Worm (Caenorhabditis elegans): ENCODE data around the gene srj-13.

DNA sequence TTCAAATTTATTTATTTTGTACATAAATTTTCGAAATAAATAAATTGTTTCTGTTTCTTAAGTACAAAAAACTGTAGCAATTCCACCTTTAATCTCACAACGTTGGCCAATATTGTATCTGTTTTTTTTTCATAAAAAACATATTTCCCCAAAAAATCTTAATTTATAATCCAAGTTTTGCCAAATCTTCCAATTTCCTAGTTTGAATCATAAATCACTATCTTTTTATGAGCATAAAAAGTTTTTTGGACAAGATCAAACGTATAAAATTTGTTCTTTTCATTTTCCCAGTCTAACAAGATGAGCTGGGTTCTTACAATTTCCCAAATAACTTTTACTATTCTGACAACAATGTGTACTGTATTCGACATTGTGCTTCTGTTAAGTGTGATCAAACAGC is 17.7 kb downstream of the srj-13 start, which contains the start of gene srxa-4:
- TF ChIP-seq elt-3 (tag; optimal IDR thresholded peaks at IDR 0.05) (no peak), lsy-2 (tag; optimal IDR thresholded peaks at IDR 0.05) (no peak), nhr-237 (tag; optimal IDR thresholded peaks at IDR 0.05) (no peak), unc-39 (tag; optimal IDR thresholded peaks at IDR 0.05) (no peak), elt-1 (tag; optimal IDR thresholded peaks at IDR 0.05; ENCODE audit: borderline replicate concordance, insufficient read depth) (no peak), nhr-28 (tag; optimal IDR thresholded peaks at IDR 0.05) (no peak), lin-13 (tag; optimal IDR thresholded peaks at IDR 0.05) (no peak), unc-62 (GFP tag; optimal IDR thresholded peaks at IDR 0.05) (no peak), nhr-76 (tag; optimal IDR thresholded peaks at IDR 0.05) (no peak), snpc-4 (tag; optimal IDR thresholded peaks at IDR 0.05) (no peak)
